Fruit fly (Drosophila melanogaster) S2 (cell line): Measurements from ENCODE around the gene CG14185.

Source experiments
- CG8478 ChIP-seq: fragments of >200 bp; optimal IDR thresholded peaks from 2 replicates; lab custom pipeline; 2018
- CTCF ChIP-seq, 2 experiments: fragments of >200 bp; optimal IDR thresholded peaks; 2 replicates each; lab custom pipeline; 2018

DNA sequence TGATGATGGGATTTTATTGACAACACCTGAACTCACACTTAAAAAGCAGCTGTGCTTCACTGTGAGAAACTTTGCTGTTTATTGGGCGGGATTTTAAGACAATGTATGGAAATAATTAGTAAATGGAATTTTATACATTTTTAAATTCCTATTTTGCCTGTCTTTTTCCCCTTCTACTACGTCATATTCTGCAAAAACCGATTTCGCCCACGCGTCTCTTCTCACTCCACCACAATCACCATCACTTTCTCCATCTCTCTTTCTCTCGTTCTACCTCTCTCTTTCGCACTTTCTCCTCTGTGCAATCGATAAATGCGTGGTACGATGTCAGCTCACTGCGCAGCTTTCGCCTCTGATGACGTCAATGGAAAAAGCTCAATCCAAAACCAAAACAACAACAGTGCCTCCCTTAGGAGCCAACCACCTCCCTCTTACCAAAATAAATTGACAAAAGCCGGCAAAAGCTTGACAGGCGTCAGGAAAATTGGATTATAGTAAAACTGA, 1.3 kb upstream of the CG14185 start:
- TF ChIP-seq CG8478 (lab: Kevin White, UChicago), result no peak
- TF ChIP-seq CTCF (optimal IDR thresholded peaks at IDR 0.05; lab: Kevin White, UChicago), result no peak
